Worm (Caenorhabditis elegans): ENCODE results near the gene Y49F6B.9.

DNA sequence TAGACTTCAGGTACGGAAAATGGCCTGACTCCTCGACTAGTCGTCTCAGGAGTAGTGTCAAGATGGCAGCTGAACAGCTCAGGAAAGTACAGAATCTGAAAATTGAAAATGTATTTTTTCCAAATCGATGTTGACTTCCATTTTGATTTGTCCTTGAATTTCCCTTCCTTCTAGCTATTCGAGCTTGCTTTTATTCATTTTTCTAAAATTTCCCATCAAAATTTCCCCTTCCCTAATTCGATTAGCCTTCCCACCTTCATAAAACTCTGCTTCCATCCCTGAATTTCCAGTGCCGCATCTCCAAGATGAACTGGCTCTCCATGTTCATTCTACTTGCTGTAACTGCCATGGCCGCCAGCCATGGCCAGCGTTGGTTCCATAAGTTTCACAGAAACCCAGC, 26.4 kb downstream of the Y49F6B.9 start, which contains the start of gene Y49F6B.6:
- TF ChIP-seq tab-1 (GFP tag; IDR thresholded peaks at IDR 0.05) = no peak
- no peak for TF ChIP-seq klf-2 (GFP tag; conservative IDR thresholded peaks at IDR 0.05)
- TF ChIP-seq ztf-29 (GFP tag; IDR thresholded peaks at IDR 0.05) = no peak
- no peak for TF ChIP-seq flt-1 (GFP tag; IDR thresholded peaks at IDR 0.05)
- TF ChIP-seq T22C8.4 (GFP tag; IDR thresholded peaks at IDR 0.05) = no peak
- no peak for TF ChIP-seq ref-1 (GFP tag; conservative IDR thresholded peaks at IDR 0.05)

All from whole organism, midembryonic.